Worm (Caenorhabditis elegans): ENCODE measurements around the gene F46C5.2.

F46C5.2 gene

DNA sequence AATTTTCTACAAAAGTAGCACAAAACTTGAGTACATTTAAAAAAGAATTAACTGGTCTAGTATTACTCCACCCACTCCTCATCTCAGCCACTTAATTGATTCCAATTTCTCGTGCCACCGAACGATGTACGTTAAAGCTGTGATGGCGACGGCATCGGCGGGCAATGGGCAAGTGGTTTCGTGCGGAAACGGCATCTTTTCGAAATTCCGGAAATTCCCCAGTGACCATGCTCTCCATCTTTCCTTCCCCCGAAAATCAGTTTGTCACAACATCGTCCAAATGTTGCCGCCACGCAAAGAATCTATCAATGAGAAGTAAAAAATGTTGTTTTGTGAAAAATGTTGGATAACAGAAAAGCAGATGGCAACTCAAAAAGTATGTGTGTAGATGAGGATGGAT, 3.9 kb upstream of the F46C5.2 start:
- TF ChIP-seq nhr-77 (tag; optimal IDR thresholded peaks at IDR 0.05) = no peak
- no peak for TF ChIP-seq nhr-23 (tag; optimal IDR thresholded peaks at IDR 0.05)
- TF ChIP-seq unc-39 (tag; optimal IDR thresholded peaks at IDR 0.05) = no peak
- no peak for TF ChIP-seq hmg-11 (tag; optimal IDR thresholded peaks at IDR 0.05)
- TF ChIP-seq zag-1 (tag; optimal IDR thresholded peaks at IDR 0.05) = no peak
- no peak for TF ChIP-seq pqm-1 (tag; optimal IDR thresholded peaks at IDR 0.05)
- no peak for TF ChIP-seq ama-1 (optimal IDR thresholded peaks at IDR 0.05)
- peak; percentile 16 for TF ChIP-seq lin-39 (tag; optimal IDR thresholded peaks at IDR 0.05)

DNA sequence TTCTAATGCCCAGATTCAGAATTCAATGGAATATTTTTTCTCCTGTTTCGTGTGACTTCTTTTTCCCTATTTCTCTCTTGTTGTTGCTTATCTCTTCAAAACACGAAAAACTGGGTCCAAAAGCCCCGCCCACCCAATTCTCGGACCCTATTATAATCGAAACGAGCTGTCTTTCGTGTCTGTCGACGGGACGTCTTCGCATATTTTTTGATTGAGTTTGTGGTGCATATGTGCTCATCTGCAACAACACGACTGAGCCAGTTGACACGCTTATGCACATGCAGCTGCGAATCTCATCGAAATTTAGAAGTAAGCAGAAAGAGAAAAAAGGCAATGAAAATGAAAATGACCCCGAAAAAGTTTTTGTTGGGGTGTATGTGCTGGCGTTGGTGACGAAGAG, 1.8 kb upstream of the F46C5.2 start:
- TF ChIP-seq nhr-23 (tag; optimal IDR thresholded peaks at IDR 0.05) = no peak
- no peak for TF ChIP-seq fos-1 (tag; optimal IDR thresholded peaks at IDR 0.05)
- TF ChIP-seq pha-4 (tag; optimal IDR thresholded peaks at IDR 0.05) = no peak
- TF ChIP-seq nhr-25 (tag; optimal IDR thresholded peaks at IDR 0.05) = no peak
- no peak for TF ChIP-seq unc-39 (tag; optimal IDR thresholded peaks at IDR 0.05)
- TF ChIP-seq nhr-12 (tag; optimal IDR thresholded peaks at IDR 0.05) = no peak
- no peak for TF ChIP-seq egl-5 (tag; optimal IDR thresholded peaks at IDR 0.05)

DNA sequence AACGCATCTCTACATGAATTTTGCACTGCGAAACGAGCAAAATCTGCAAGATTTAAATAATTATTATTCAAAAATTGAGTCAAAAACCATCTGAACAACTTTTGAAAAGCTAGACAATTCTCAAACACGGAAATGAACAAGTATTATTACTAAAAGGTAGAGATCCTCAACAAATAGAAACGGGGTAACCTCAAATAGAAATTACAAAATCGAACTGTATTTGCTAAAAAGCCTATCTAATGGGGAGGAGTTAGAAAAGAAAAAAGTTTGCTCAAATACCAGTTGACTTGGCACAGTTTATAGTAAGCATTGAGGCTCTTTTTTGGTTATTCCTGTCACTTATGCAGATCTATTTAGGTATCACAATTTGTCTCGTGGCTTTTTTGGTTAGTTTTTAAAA, 3.3 kb downstream of the F46C5.2 start, which contains the start of gene nas-25:
Gene nas-25, plus strand, starts transcription at position 301 of the 400 bp plus-strand sequence.
- TF ChIP-seq jun-1 (tag; optimal IDR thresholded peaks at IDR 0.05) = no peak

DNA sequence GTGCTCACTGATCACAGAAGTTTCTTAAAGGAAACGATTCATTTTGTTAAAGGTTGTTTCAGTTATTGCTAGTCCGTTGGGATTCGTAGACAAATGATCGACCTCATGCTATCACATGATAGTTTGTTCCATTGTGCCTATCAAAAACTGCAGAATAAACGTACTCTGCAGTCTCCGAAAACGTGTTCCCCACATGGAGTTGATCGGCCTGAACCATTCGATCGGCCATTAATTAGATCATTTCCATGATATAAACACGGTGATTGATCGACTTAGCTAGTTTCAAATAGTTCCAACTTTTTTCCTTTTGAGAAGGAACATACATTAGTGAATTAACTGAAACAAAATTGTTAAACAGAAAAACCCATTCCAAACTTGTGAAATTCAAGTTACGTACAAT, 6.4 kb downstream of the F46C5.2 start:
- TF ChIP-seq mdl-1 (tag; optimal IDR thresholded peaks at IDR 0.05) (peak; percentile 45), nhr-43 (tag; optimal IDR thresholded peaks at IDR 0.05; ENCODE audit: poor library complexity, severe bottlenecking) (peak; percentile 99), ztf-11 (tag; optimal IDR thresholded peaks at IDR 0.05) (no peak), jun-1 (tag; optimal IDR thresholded peaks at IDR 0.05) (peak; percentile 38), nhr-23 (tag; optimal IDR thresholded peaks at IDR 0.05) (peak; percentile 77), nhr-25 (tag; optimal IDR thresholded peaks at IDR 0.05) (peak; percentile 63), pqm-1 (tag; optimal IDR thresholded peaks at IDR 0.05) (peak; percentile 13), elt-1 (tag; optimal IDR thresholded peaks at IDR 0.05) (no peak)

DNA sequence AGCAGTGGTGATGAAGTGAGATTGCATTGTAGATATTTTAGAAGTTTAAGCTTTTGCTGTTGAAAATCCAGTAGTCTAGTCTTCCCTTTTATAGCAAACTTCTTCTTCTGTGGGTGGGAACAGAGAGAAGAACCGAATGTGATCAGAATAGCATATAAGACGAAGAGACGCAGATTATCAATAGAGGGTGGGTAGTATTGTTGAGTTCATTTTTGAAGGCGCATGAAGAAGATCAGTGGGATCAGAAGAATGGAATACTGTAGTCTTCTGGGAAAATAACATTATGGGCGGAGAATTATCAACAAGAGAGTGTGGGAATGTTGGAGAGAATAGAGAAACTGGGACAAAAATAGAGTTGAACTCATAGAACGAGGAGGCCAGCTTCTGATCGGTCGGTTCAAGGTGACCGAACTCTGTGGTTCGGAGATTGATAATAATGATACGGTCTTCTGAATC, 7.9 kb downstream of the F46C5.2 start, which contains the start of gene F46C5.1:
Gene F46C5.1, minus strand, starts transcription at position 51 of the 456 bp plus-strand sequence.
- no peak for TF ChIP-seq nhr-76 (tag; optimal IDR thresholded peaks at IDR 0.05)
- no peak for TF ChIP-seq snpc-4 (tag; optimal IDR thresholded peaks at IDR 0.05)
- no peak for TF ChIP-seq ZK546.5 (tag; optimal IDR thresholded peaks at IDR 0.05)
- TF ChIP-seq daf-12 (tag; optimal IDR thresholded peaks at IDR 0.05) = no peak
- TF ChIP-seq nhr-43 (tag; optimal IDR thresholded peaks at IDR 0.05; ENCODE audit: poor library complexity, severe bottlenecking) = peak; percentile 48
- TF ChIP-seq nfya-1 (tag; optimal IDR thresholded peaks at IDR 0.05; ENCODE audit: insufficient read depth) = peak; percentile 16

DNA sequence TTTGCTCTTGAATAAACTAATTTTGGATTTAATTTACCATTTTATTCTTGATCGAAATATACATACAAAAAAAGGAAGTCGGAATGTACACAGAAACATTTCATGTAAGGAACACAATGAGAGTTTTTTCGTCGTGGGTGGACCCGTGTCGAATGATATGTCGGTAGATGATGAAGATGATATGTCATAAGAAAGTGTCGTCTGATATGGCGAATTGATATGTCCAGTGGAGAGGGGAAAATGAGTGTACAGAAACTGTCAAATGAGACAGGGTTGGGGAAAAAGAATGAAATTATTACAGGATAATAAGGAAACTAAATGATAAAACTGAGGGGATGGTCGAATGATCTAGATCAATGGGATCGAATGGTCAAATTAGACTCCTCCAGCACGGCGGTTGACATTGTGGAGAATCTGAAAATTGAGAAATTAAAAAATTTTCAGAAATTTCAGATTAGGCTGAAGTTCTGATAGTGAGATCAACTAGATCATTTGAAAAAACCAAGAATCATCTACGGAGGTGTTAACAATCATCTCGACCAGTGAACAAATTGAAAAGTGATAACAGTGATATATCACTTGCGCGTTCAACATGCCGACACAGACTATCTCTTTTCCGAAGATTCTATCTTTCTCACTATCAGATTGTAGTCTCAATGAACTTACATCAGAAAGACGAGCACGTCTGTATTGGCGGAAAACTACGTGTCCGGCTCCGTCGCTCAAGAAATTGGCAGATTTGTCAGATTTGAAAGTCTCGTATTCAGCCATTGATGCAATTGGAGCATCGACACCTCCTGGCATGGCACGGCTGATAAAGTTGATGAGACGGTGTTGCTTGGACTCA, 8.7 kb downstream of the F46C5.2 start:
- TF ChIP-seq nhr-23 (tag; optimal IDR thresholded peaks at IDR 0.05) = peak; percentile 25
- TF ChIP-seq nhr-43 (tag; optimal IDR thresholded peaks at IDR 0.05; ENCODE audit: poor library complexity, severe bottlenecking) = peak; percentile 84
- TF ChIP-seq elt-1 (tag; optimal IDR thresholded peaks at IDR 0.05) = no peak
- TF ChIP-seq R02D3.7 (tag; optimal IDR thresholded peaks at IDR 0.05) = no peak
- TF ChIP-seq nhr-77 (tag; optimal IDR thresholded peaks at IDR 0.05) = no peak
- TF ChIP-seq egl-5 (tag; optimal IDR thresholded peaks at IDR 0.05) = no peak
- TF ChIP-seq lin-15B (tag; optimal IDR thresholded peaks at IDR 0.05) = no peak
- TF ChIP-seq mml-1 (tag; optimal IDR thresholded peaks at IDR 0.05) = no peak
- TF ChIP-seq zag-1 (tag; optimal IDR thresholded peaks at IDR 0.05) = no peak
- peak; percentile 40 for TF ChIP-seq jun-1 (tag; optimal IDR thresholded peaks at IDR 0.05)
- TF ChIP-seq tbx-2 (tag; optimal IDR thresholded peaks at IDR 0.05) = no peak
- TF ChIP-seq ceh-9 (tag; optimal IDR thresholded peaks at IDR 0.05) = no peak
- TF ChIP-seq nfya-1 (tag; optimal IDR thresholded peaks at IDR 0.05; ENCODE audit: insufficient read depth) = no peak
- no peak for TF ChIP-seq eor-1 (tag; optimal IDR thresholded peaks at IDR 0.05)
- no peak for TF ChIP-seq mdl-1 (tag; optimal IDR thresholded peaks at IDR 0.05)
- no peak for TF ChIP-seq unc-39 (tag; optimal IDR thresholded peaks at IDR 0.05)
- TF ChIP-seq pqm-1 (tag; optimal IDR thresholded peaks at IDR 0.05) = no peak
- TF ChIP-seq lsy-12 (tag; optimal IDR thresholded peaks at IDR 0.05) = peak; percentile 25
- TF ChIP-seq pha-4 (tag; optimal IDR thresholded peaks at IDR 0.05) = no peak
- no peak for TF ChIP-seq nhr-28 (tag; optimal IDR thresholded peaks at IDR 0.05)
- TF ChIP-seq nhr-67 (tag; optimal IDR thresholded peaks at IDR 0.05) = no peak
- no peak for TF ChIP-seq aly-2 (tag; optimal IDR thresholded peaks at IDR 0.05)
- no peak for TF ChIP-seq ceh-82 (tag; optimal IDR thresholded peaks at IDR 0.05)
- TF ChIP-seq sea-2 (GFP tag; optimal IDR thresholded peaks at IDR 0.05) = no peak
- no peak for TF ChIP-seq nhr-12 (tag; optimal IDR thresholded peaks at IDR 0.05)
- no peak for TF ChIP-seq daf-12 (tag; optimal IDR thresholded peaks at IDR 0.05)
- TF ChIP-seq nhr-11 (tag; optimal IDR thresholded peaks at IDR 0.05) = no peak
- no peak for TF ChIP-seq egl-27 (tag; optimal IDR thresholded peaks at IDR 0.05)
- peak in 1 of 3 experiments; percentile 71 for TF ChIP-seq elt-3 (tag; optimal IDR thresholded peaks at IDR 0.05)
- no peak for TF ChIP-seq ZK546.5 (tag; optimal IDR thresholded peaks at IDR 0.05)
- no peak for TF ChIP-seq nhr-76 (tag; optimal IDR thresholded peaks at IDR 0.05)
- peak; percentile 31 for TF ChIP-seq ceh-16 (tag; optimal IDR thresholded peaks at IDR 0.05)

All from whole organism, L3 larva.